Worm (Caenorhabditis elegans) whole organism, L4 larva: Measurements from ENCODE around the gene Y38E10A.34.

Source experiments
- T26A8.4 ChIP-seq: fragments of 200-800 bp; sonication (Bioruptor generic); IDR thresholded peaks from 2 replicates; pipeline ENCODE4 v1.3.6; 2022; ENCODE audit warnings: missing genetic modification characterization, missing compliant biosample characterization
- aly-2 ChIP-seq: sonication (generic microtip); optimal IDR thresholded peaks from 2 replicates; lab custom pipeline; 2018; ENCODE audit warnings: missing biosample characterization, missing genetic modification characterization
- arid-1 ChIP-seq: fragments of 200-800 bp; sonication (Bioruptor generic); conservative IDR thresholded peaks from 2 replicates; pipeline ENCODE4 v1.3.6; 2022; ENCODE audit warnings: missing genetic modification reagents, missing genetic modification characterization, missing compliant biosample characterization
- ceh-82 ChIP-seq: sonication (generic microtip); optimal IDR thresholded peaks from 2 replicates; lab custom pipeline; 2017; ENCODE audit warnings: missing biosample characterization, missing genetic modification characterization
- ctbp-1 ChIP-seq: fragments of 200-800 bp; sonication (Bioruptor generic); IDR thresholded peaks from 2 replicates; pipeline ENCODE4 v1.3.6; 2022; ENCODE audit warnings: missing genetic modification reagents, missing genetic modification characterization, missing compliant biosample characterization
- duxl-1 ChIP-seq: sonication (generic microtip); optimal IDR thresholded peaks from 2 replicates; lab custom pipeline; 2016; ENCODE audit warnings: mild to moderate bottlenecking, missing genetic modification characterization, moderate library complexity, missing compliant biosample characterization; ENCODE audit not compliant: poor library complexity
- egl-27 ChIP-seq: sonication (generic microtip); optimal IDR thresholded peaks from 3 replicates; lab custom pipeline; 2017; ENCODE audit warnings: missing biosample characterization, missing genetic modification reagents, missing genetic modification characterization
- hif-1 ChIP-seq, 2 experiments: sonication (generic microtip); optimal IDR thresholded peaks; 2 replicates each; lab custom pipeline; 2016 to 2017; ENCODE audit warnings: missing compliant biosample characterization in 2 of 2, missing genetic modification characterization in 2 of 2, missing genetic modification reagents in 2 of 2, missing genotype in 2 of 2, mild to moderate bottlenecking in 1 of 2
- madf-5 ChIP-seq, 2 experiments: fragments of 200-800 bp; sonication (Bioruptor generic); IDR thresholded peaks; 2 replicates each; pipeline ENCODE4 v1.3.6; 2022; ENCODE audit warnings: missing compliant biosample characterization in 2 of 2, missing genetic modification characterization in 2 of 2
- tra-1 ChIP-seq: fragments of 200-800 bp; sonication (Bioruptor generic); IDR thresholded peaks from 2 replicates; pipeline ENCODE4 v1.3.6; 2022; ENCODE audit warnings: missing genetic modification reagents, missing genetic modification characterization, missing compliant biosample characterization
- zag-1 ChIP-seq: fragments of 150-350 bp; optimal IDR thresholded peaks from 2 replicates; lab custom pipeline; 2014; ENCODE audit warnings: missing biosample characterization, missing genetic modification characterization
- ztf-11 ChIP-seq: fragments of 150-350 bp; optimal IDR thresholded peaks from 2 replicates; lab custom pipeline; 2014; ENCODE audit warnings: missing biosample characterization, missing genetic modification characterization

DNA sequence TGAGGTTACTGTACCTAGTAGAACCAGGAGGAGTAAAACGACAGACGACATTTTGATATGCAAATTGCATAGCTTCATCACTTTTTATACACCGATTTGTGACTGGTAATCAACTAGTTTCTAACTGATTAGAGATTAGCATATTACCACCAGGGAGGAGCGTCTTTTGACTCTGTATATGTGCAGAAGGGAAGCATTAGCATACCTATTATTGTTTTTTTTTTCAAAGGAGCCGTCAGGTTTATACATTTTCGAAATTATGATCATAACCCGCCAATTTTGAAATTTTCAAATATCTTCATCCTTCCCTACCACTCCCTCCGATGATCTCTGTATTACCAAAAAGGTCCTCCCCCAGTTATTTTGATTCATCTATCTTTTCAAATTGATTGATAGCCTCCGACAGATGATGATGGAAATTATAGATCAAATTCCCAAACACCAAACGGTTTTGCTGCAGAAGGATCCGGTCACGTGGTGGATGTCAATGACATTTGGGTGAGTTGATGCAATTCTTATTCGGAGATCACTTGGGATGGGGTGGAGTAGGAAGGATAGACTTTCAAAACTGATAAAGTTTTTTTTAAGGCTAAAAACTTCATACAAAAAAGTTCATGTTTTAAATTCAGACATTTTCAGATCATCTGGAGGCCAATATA lies 9.0 kb upstream of the Y38E10A.34 start, which contains the start of gene nspe-8:
- TF ChIP-seq ceh-82 (tag; lab: Kevin White, UChicago) (no peak), madf-5 (GFP tag; IDR thresholded peaks at IDR 0.05; lab: Robert Waterston, UW) (no peak), egl-27 (no peak), ctbp-1 (no peak), hif-1 (tag; optimal IDR thresholded peaks at IDR 0.05; lab: Kevin White, UChicago) (peak in 1 of 2 experiments; percentile 71), ztf-11 (tag; lab: Kevin White, UChicago) (no peak), duxl-1 (tag; lab: Kevin White, UChicago) (no peak), T26A8.4 (no peak), aly-2 (no peak), arid-1 (GFP tag; lab: Robert Waterston, UW) (no peak), tra-1 (GFP tag; lab: Robert Waterston, UW) (no peak), zag-1 (tag; lab: Kevin White, UChicago) (no peak)
